Fruit fly (Drosophila melanogaster): ENCODE data around the gene CG2519.
A peak's percentile ranks its signal among the peaks of the same experiment; 100 is the strongest.

The CG2519 gene

dm6 chr3R:5572900-5573665, 25.5 kb upstream of the CG2519 start:
- no peak for TF ChIP-seq Sox14 (GFP tag; optimal IDR thresholded peaks at IDR 0.05)
- TF ChIP-seq CG8319 (GFP tag; optimal IDR thresholded peaks at IDR 0.05), result no peak
- TF ChIP-seq Smox (GFP tag; optimal IDR thresholded peaks at IDR 0.05), result no peak
- peak; percentile 4 for TF ChIP-seq CG10631 (GFP tag; optimal IDR thresholded peaks at IDR 0.05)
- TF ChIP-seq Eip93F (GFP tag; optimal IDR thresholded peaks at IDR 0.05), result no peak
- TF ChIP-seq Ets21C (GFP tag; optimal IDR thresholded peaks at IDR 0.05), result no peak
- TF ChIP-seq dsx (GFP tag; optimal IDR thresholded peaks at IDR 0.05; ENCODE audit: poor library complexity, severe bottlenecking), result no peak
- no peak for TF ChIP-seq Gug (GFP tag; IDR thresholded peaks at IDR 0.05)
- no peak for TF ChIP-seq CG6276 (GFP tag; optimal IDR thresholded peaks at IDR 0.05)
- TF ChIP-seq vri (GFP tag; optimal IDR thresholded peaks at IDR 0.05), result no peak
- TF ChIP-seq CG32006 (GFP tag; optimal IDR thresholded peaks at IDR 0.05), result no peak
- peak; percentile 25 for TF ChIP-seq Hr4 (GFP tag; optimal IDR thresholded peaks at IDR 0.05)
- TF ChIP-seq Eip75B (GFP tag; optimal IDR thresholded peaks at IDR 0.05), result no peak
- no peak for TF ChIP-seq CG8632 (GFP tag; optimal IDR thresholded peaks at IDR 0.05)
- TF ChIP-seq CG10669 (GFP tag; optimal IDR thresholded peaks at IDR 0.05), result no peak
- peak; percentile 53 for TF ChIP-seq svp (GFP tag)
- TF ChIP-seq pdm3 (GFP tag; optimal IDR thresholded peaks at IDR 0.05), result no peak
- TF ChIP-seq Hr38 (GFP tag; optimal IDR thresholded peaks at IDR 0.05), result no peak
- no peak for TF ChIP-seq fkh (GFP tag; optimal IDR thresholded peaks at IDR 0.05)
- TF ChIP-seq Lpt (GFP tag; optimal IDR thresholded peaks at IDR 0.05), result no peak
- no peak for TF ChIP-seq CG6808 (GFP tag; optimal IDR thresholded peaks at IDR 0.05)
- TF ChIP-seq CG31627 (GFP tag; optimal IDR thresholded peaks at IDR 0.05), result peak; percentile 19
- no peak for TF ChIP-seq Sox15 (GFP tag; optimal IDR thresholded peaks at IDR 0.05)
- peak; percentile 26 for TF ChIP-seq topi (GFP tag; optimal IDR thresholded peaks at IDR 0.05)
- no peak for TF ChIP-seq Hr39 (GFP tag; optimal IDR thresholded peaks at IDR 0.05)
- no peak for TF ChIP-seq eg (GFP tag; IDR thresholded peaks at IDR 0.05)
- no peak for TF ChIP-seq spab (GFP tag; optimal IDR thresholded peaks at IDR 0.05)
- no peak for TF ChIP-seq fd59A (GFP tag; optimal IDR thresholded peaks at IDR 0.05)
- no peak for TF ChIP-seq salr (GFP tag; optimal IDR thresholded peaks at IDR 0.05)
- peak; percentile 9 for TF ChIP-seq CG3919 (GFP tag; optimal IDR thresholded peaks at IDR 0.05)
- no peak for TF ChIP-seq CG4318 (GFP tag; optimal IDR thresholded peaks at IDR 0.05)
- no peak for TF ChIP-seq Ets96B (tag; optimal IDR thresholded peaks at IDR 0.05)
- TF ChIP-seq ss (GFP tag; optimal IDR thresholded peaks at IDR 0.05), result no peak
- TF ChIP-seq CG11762 (GFP tag; optimal IDR thresholded peaks at IDR 0.05; ENCODE audit: insufficient read depth), result no peak
- TF ChIP-seq cyc (GFP tag; optimal IDR thresholded peaks at IDR 0.05), result no peak
- no peak for TF ChIP-seq CG16779 (tag; optimal IDR thresholded peaks at IDR 0.05)
- no peak for TF ChIP-seq dac (GFP tag; optimal IDR thresholded peaks at IDR 0.05)
- no peak for TF ChIP-seq Sox102F (GFP tag; optimal IDR thresholded peaks at IDR 0.05)
- TF ChIP-seq CG6792 (GFP tag; optimal IDR thresholded peaks at IDR 0.05), result no peak
- no peak for TF ChIP-seq acj6 (GFP tag; optimal IDR thresholded peaks at IDR 0.05)
- no peak for TF ChIP-seq net (GFP tag; optimal IDR thresholded peaks at IDR 0.05)
- no peak for TF ChIP-seq CG9139 (GFP tag; optimal IDR thresholded peaks at IDR 0.05)
- no peak for TF ChIP-seq CG6163 (GFP tag; IDR thresholded peaks at IDR 0.05)
- no peak for TF ChIP-seq CG7368 (GFP tag; optimal IDR thresholded peaks at IDR 0.05)
- no peak; the same call in 1 of the 2 replicates for TF ChIP-seq CG15336 (GFP tag; IDR thresholded peaks at IDR 0.05)
- TF ChIP-seq CG1621 (tag; optimal IDR thresholded peaks at IDR 0.05), result no peak
- no peak for TF ChIP-seq CG34406 (GFP tag; optimal IDR thresholded peaks at IDR 0.05)
- 0 out of 3 replicates have a peak, but pooled peaks have one; percentile 31 for TF ChIP-seq CG8119 (GFP tag; IDR thresholded peaks at IDR 0.05)
- TF ChIP-seq OdsH (GFP tag; optimal IDR thresholded peaks at IDR 0.05), result peak; percentile 17
- TF ChIP-seq CG11902 (GFP tag; optimal IDR thresholded peaks at IDR 0.05), result no peak
- no peak for TF ChIP-seq CG3032 (tag; optimal IDR thresholded peaks at IDR 0.05)
